Fruit fly (Drosophila melanogaster) whole organism, embryonic: ENCODE measurements around the gene CG18598.

Experiments
- ATbp ChIP-seq: fragments of 200-800 bp; sonication (Bioruptor generic); optimal IDR thresholded peaks from 2 replicates; lab custom pipeline; 2017; ENCODE audit warnings: missing biosample characterization, mild to moderate bottlenecking, missing genetic modification characterization, missing genetic modification reagents
- CG10209 ChIP-seq: fragments of 200-800 bp; sonication (Bioruptor generic); optimal IDR thresholded peaks from 3 replicates; lab custom pipeline; 2017; ENCODE audit warnings: missing biosample characterization, mild to moderate bottlenecking, missing genetic modification characterization, missing genetic modification reagents
- CG10979 ChIP-seq: fragments of 200-800 bp; sonication (Bioruptor generic); optimal IDR thresholded peaks from 2 replicates; lab custom pipeline; 2018; ENCODE audit warnings: missing biosample characterization, mild to moderate bottlenecking, missing genetic modification characterization, moderate library complexity
- CG11504 ChIP-seq: fragments of 200-800 bp; sonication (Bioruptor generic); optimal IDR thresholded peaks from 3 replicates; lab custom pipeline; 2019; ENCODE audit warnings: missing biosample characterization, mild to moderate bottlenecking, missing genetic modification characterization, moderate library complexity
- CG12104 ChIP-seq: fragments of 200-800 bp; sonication (Bioruptor generic); optimal IDR thresholded peaks from 3 replicates; lab custom pipeline; 2016; ENCODE audit warnings: missing biosample characterization, missing genetic modification characterization
- CG13123 ChIP-seq: fragments of 200-800 bp; sonication (Bioruptor generic); optimal IDR thresholded peaks from 2 replicates; lab custom pipeline; 2016; ENCODE audit warnings: missing biosample characterization, missing genetic modification characterization
- CG13894 ChIP-seq: fragments of 200-800 bp; sonication (Bioruptor generic); optimal IDR thresholded peaks from 3 replicates; lab custom pipeline; 2018; ENCODE audit warnings: missing biosample characterization, mild to moderate bottlenecking, missing genetic modification characterization, moderate library complexity
- CG14710 ChIP-seq: fragments of 200-800 bp; sonication (Bioruptor generic); optimal IDR thresholded peaks from 3 replicates; lab custom pipeline; 2019; ENCODE audit warnings: missing biosample characterization, mild to moderate bottlenecking, missing genetic modification characterization, moderate library complexity
- CG17328 ChIP-seq: fragments of 200-800 bp; sonication (Bioruptor generic); IDR thresholded peaks from 2 replicates; pipeline ENCODE4 v1.3.6; 2022; ENCODE audit warnings: missing biosample characterization, missing genetic modification characterization
- CG2889 ChIP-seq: fragments of 200-800 bp; sonication (Bioruptor generic); IDR thresholded peaks from 3 replicates; pipeline ENCODE4 v1.3.6; 2022; ENCODE audit warnings: missing biosample characterization, missing genetic modification characterization
- CG3065 ChIP-seq: fragments of 200-800 bp; sonication (Bioruptor generic); optimal IDR thresholded peaks from 2 replicates; lab custom pipeline; 2016; ENCODE audit warnings: missing biosample characterization, missing genetic modification characterization
- CG32772 ChIP-seq: fragments of 200-800 bp; sonication (Bioruptor generic); IDR thresholded peaks from 2 replicates; pipeline ENCODE4 v1.3.6; 2022; ENCODE audit warnings: missing biosample characterization, missing genetic modification characterization
- CG34224 ChIP-seq: fragments of 200-800 bp; sonication (Bioruptor generic); IDR thresholded peaks from 3 replicates; pipeline ENCODE4 v1.3.6; 2022; ENCODE audit warnings: missing biosample characterization, missing genetic modification characterization; ENCODE audit not compliant: partially characterized antibody
- CG3838 ChIP-seq: fragments of 200-800 bp; sonication (Bioruptor generic); optimal IDR thresholded peaks from 3 replicates; lab custom pipeline; 2016; ENCODE audit warnings: missing biosample characterization, missing genetic modification characterization
- CG4328 ChIP-seq: fragments of 200-800 bp; sonication (Bioruptor generic); optimal IDR thresholded peaks from 3 replicates; lab custom pipeline; 2017; ENCODE audit warnings: missing biosample characterization, missing genetic modification reagents, missing genetic modification characterization
- CG4854 ChIP-seq: fragments of 200-800 bp; sonication (Bioruptor generic); optimal IDR thresholded peaks from 2 replicates; lab custom pipeline; 2016; ENCODE audit warnings: missing biosample characterization, missing genetic modification characterization, inconsistent platforms
- CG5245 ChIP-seq: fragments of 200-800 bp; sonication (Bioruptor generic); optimal IDR thresholded peaks from 3 replicates; lab custom pipeline; 2016; ENCODE audit warnings: missing biosample characterization, missing genetic modification characterization
- CG6683 ChIP-seq: fragments of 200-800 bp; sonication (Bioruptor generic); optimal IDR thresholded peaks from 2 replicates; lab custom pipeline; 2017; ENCODE audit warnings: missing biosample characterization, mild to moderate bottlenecking, missing genetic modification characterization, missing genetic modification reagents
- D19A ChIP-seq: fragments of 200-800 bp; optimal IDR thresholded peaks from 3 replicates; lab custom pipeline; 2019; ENCODE audit warnings: missing biosample characterization, mild to moderate bottlenecking, missing genetic modification characterization, moderate library complexity
- Dad ChIP-seq: fragments of 200-800 bp; sonication (Bioruptor generic); optimal IDR thresholded peaks from 3 replicates; lab custom pipeline; 2016; ENCODE audit warnings: missing biosample characterization, missing genetic modification characterization
- Doc3 ChIP-seq: fragments of 200-800 bp; sonication (Bioruptor generic); IDR thresholded peaks from 3 replicates; pipeline ENCODE4 v1.3.6; 2022; ENCODE audit warnings: missing biosample characterization, missing genetic modification characterization; ENCODE audit not compliant: partially characterized antibody
- Hand ChIP-seq: fragments of 200-800 bp; sonication (Bioruptor generic); optimal IDR thresholded peaks from 2 replicates; lab custom pipeline; 2017; ENCODE audit warnings: mild to moderate bottlenecking, missing biosample characterization, missing genetic modification reagents, missing genetic modification characterization
- Hmx ChIP-seq: fragments of 200-800 bp; sonication (Bioruptor generic); optimal IDR thresholded peaks from 2 replicates; lab custom pipeline; 2016; ENCODE audit warnings: missing biosample characterization, missing genetic modification characterization
- Hsf ChIP-seq: fragments of 200-800 bp; sonication (Bioruptor generic); optimal IDR thresholded peaks from 3 replicates; lab custom pipeline; 2016; ENCODE audit warnings: missing biosample characterization, missing genetic modification characterization
- Jarid2 ChIP-seq: fragments of 200-800 bp; sonication (Bioruptor generic); optimal IDR thresholded peaks from 3 replicates; lab custom pipeline; 2017; ENCODE audit warnings: mild to moderate bottlenecking, missing biosample characterization, missing genetic modification reagents, missing genetic modification characterization
- Kr ChIP-seq: fragments of 200-800 bp; sonication (Bioruptor generic); optimal IDR thresholded peaks from 2 replicates; lab custom pipeline; 2017; ENCODE audit warnings: missing biosample characterization, mild to moderate bottlenecking, missing genetic modification characterization
- Max ChIP-seq: fragments of 200-800 bp; sonication (Bioruptor generic); optimal IDR thresholded peaks from 2 replicates; lab custom pipeline; 2016; ENCODE audit warnings: missing biosample characterization, mild to moderate bottlenecking, missing genetic modification characterization
- Meics ChIP-seq: fragments of 200-800 bp; sonication (Bioruptor generic); optimal IDR thresholded peaks from 2 replicates; lab custom pipeline; 2017; ENCODE audit warnings: missing biosample characterization, mild to moderate bottlenecking, missing genetic modification characterization
- Mrtf ChIP-seq: fragments of 200-800 bp; sonication (Bioruptor generic); IDR thresholded peaks from 3 replicates; pipeline ENCODE4 v1.3.6; 2022; ENCODE audit warnings: missing biosample characterization, missing genetic modification characterization
- NFAT ChIP-seq: fragments of 200-800 bp; sonication (Bioruptor generic); IDR thresholded peaks from 2 replicates; pipeline ENCODE4 v1.3.6; 2022; ENCODE audit warnings: missing biosample characterization, missing genetic modification characterization
- Opbp ChIP-seq: fragments of 200-800 bp; sonication (Bioruptor generic); IDR thresholded peaks from 3 replicates; pipeline ENCODE4 v1.3.6; 2022; ENCODE audit warnings: missing biosample characterization, missing genetic modification characterization; ENCODE audit not compliant: partially characterized antibody
- al ChIP-seq: fragments of 200-800 bp; sonication (Bioruptor generic); IDR thresholded peaks from 2 replicates; pipeline ENCODE4 v1.3.6; 2022; ENCODE audit warnings: missing biosample characterization, missing genetic modification characterization
- amos ChIP-seq: fragments of 200-800 bp; sonication (Bioruptor generic); IDR thresholded peaks from 2 replicates; pipeline ENCODE4 v1.3.6; 2022; ENCODE audit warnings: missing biosample characterization, missing genetic modification characterization; ENCODE audit not compliant: partially characterized antibody
- ara ChIP-seq: fragments of 200-800 bp; sonication (Bioruptor generic); IDR thresholded peaks from 2 replicates; pipeline ENCODE4 v1.3.6; 2022; ENCODE audit warnings: missing biosample characterization, missing genetic modification characterization
- cwo ChIP-seq: fragments of 200-800 bp; sonication (Bioruptor generic); optimal IDR thresholded peaks from 3 replicates; lab custom pipeline; 2017; ENCODE audit warnings: missing biosample characterization, missing genetic modification characterization, mild to moderate bottlenecking, moderate library complexity, missing genetic modification reagents
- dpn ChIP-seq, 2 experiments: fragments of 200-800 bp; sonication (Bioruptor generic); optimal IDR thresholded peaks; 3 replicates each; lab custom pipeline; 2016; ENCODE audit warnings: missing biosample characterization in 2 of 2, missing genetic modification characterization in 2 of 2
- fd102C ChIP-seq: fragments of 200-800 bp; sonication (Bioruptor generic); optimal IDR thresholded peaks from 2 replicates; lab custom pipeline; 2018; ENCODE audit warnings: missing biosample characterization, mild to moderate bottlenecking, missing genetic modification characterization, moderate library complexity
- gsb-n ChIP-seq: fragments of 200-800 bp; sonication (Bioruptor generic); optimal IDR thresholded peaks from 3 replicates; lab custom pipeline; 2018; ENCODE audit warnings: missing biosample characterization, mild to moderate bottlenecking, missing genetic modification characterization
- gt ChIP-seq: fragments of 200-800 bp; sonication (Bioruptor generic); IDR thresholded peaks from 2 replicates; pipeline ENCODE4 v1.3.6; 2022; ENCODE audit warnings: missing biosample characterization, missing genetic modification characterization
- hb ChIP-seq: fragments of 200-800 bp; sonication (Bioruptor generic); IDR thresholded peaks from 3 replicates; pipeline ENCODE4 v1.3.6; 2022; ENCODE audit warnings: missing biosample characterization, missing genetic modification characterization; ENCODE audit not compliant: partially characterized antibody
- lov ChIP-seq, 2 experiments: fragments of 200-800 bp in 1 of 2; fragments of >200 bp in 1 of 2; sonication (Bioruptor generic) in 1 of 2; IDR thresholded peaks in 1 of 2; optimal IDR thresholded peaks in 1 of 2; 2 replicates in 1 of 2; 3 replicates in 1 of 2; pipeline versions ENCODE4 v1.3.6 to Lab custom; 2017 to 2022; ENCODE audit warnings: missing biosample characterization in 1 of 2, missing genetic modification characterization in 1 of 2
- pho ChIP-seq: fragments of 200-800 bp; sonication (Bioruptor generic); optimal IDR thresholded peaks from 2 replicates; lab custom pipeline; 2016; ENCODE audit warnings: missing biosample characterization, missing genetic modification characterization
- sc ChIP-seq, 3 experiments: fragments of >200 bp in 2 of 3; fragments of 200-800 bp in 1 of 3; sonication (Bioruptor generic) in 1 of 3; optimal IDR thresholded peaks; 2 replicates in 2 of 3; 3 replicates in 1 of 3; lab custom pipeline; 2017; ENCODE audit warnings: mild to moderate bottlenecking in 1 of 3, missing biosample characterization in 1 of 3, missing genetic modification characterization in 1 of 3, missing genetic modification reagents in 1 of 3
- sd ChIP-seq: fragments of 200-800 bp; sonication (Bioruptor generic); optimal IDR thresholded peaks from 3 replicates; lab custom pipeline; 2018; ENCODE audit warnings: missing biosample characterization, mild to moderate bottlenecking, missing genetic modification characterization, moderate library complexity
- slou ChIP-seq: fragments of 200-800 bp; sonication (Bioruptor generic); optimal IDR thresholded peaks from 3 replicates; lab custom pipeline; 2016; ENCODE audit warnings: missing biosample characterization, missing genetic modification characterization
- sob ChIP-seq: fragments of 200-800 bp; sonication (Bioruptor generic); IDR thresholded peaks from 2 replicates; pipeline ENCODE4 v1.3.6; 2022; ENCODE audit warnings: missing biosample characterization, missing genetic modification characterization
- tll ChIP-seq, 2 experiments: fragments of 200-800 bp in 1 of 2; fragments of >200 bp in 1 of 2; sonication (Bioruptor generic) in 1 of 2; optimal IDR thresholded peaks; 2 replicates each; lab custom pipeline; 2017 to 2019; ENCODE audit warnings: missing biosample characterization in 2 of 2, missing genetic modification characterization in 2 of 2, mild to moderate bottlenecking in 1 of 2, moderate library complexity in 1 of 2
- wdn ChIP-seq: fragments of 200-800 bp; sonication (Bioruptor generic); IDR thresholded peaks from 2 replicates; pipeline ENCODE4 v1.3.6; 2022; ENCODE audit warnings: missing biosample characterization, missing genetic modification characterization

CG18598 gene

dm6 chr3R:18223434-18223833 is 27.5 kb upstream of the CG18598 start, which contains the start of the genes mTerf5 and Non3 (continued):
- peak; percentile 65 for TF ChIP-seq Meics
- TF ChIP-seq Mrtf = no peak
- TF ChIP-seq CG34224 (GFP tag; lab: Robert Waterston, UW) = peak; percentile 90
- TF ChIP-seq CG32772 (GFP tag; lab: Robert Waterston, UW) = 0 out of 2 replicates have a peak, but pooled peaks have one; percentile 15
- peak; percentile 2 to 73 for TF ChIP-seq dpn (GFP tag; optimal IDR thresholded peaks at IDR 0.05; lab: Kevin White, UChicago)
- TF ChIP-seq CG5245 (GFP tag; lab: Kevin White, UChicago) = no peak
- peak; percentile 51 for TF ChIP-seq CG17328 (GFP tag; lab: Robert Waterston, UW)
- TF ChIP-seq Hand (GFP tag; lab: Kevin White, UChicago) = no peak
- TF ChIP-seq CG10209 (GFP tag; lab: Kevin White, UChicago) = peak; percentile 44
- no peak for TF ChIP-seq fd102C
- TF ChIP-seq Kr (GFP tag; lab: Kevin White, UChicago) = no peak
- TF ChIP-seq hb (GFP tag; lab: Robert Waterston, UW) = peak; percentile 83
- peak; percentile 41 for TF ChIP-seq CG4328 (GFP tag; lab: Kevin White, UChicago)
- TF ChIP-seq sc (optimal IDR thresholded peaks at IDR 0.05; lab: Kevin White, UChicago) = no peak
- TF ChIP-seq sc (GFP tag; optimal IDR thresholded peaks at IDR 0.05; lab: Kevin White, UChicago) = peak; percentile 34
- TF ChIP-seq CG6683 (GFP tag; lab: Kevin White, UChicago) = peak; percentile 40
- TF ChIP-seq pho = peak; percentile 32
- TF ChIP-seq Doc3 (GFP tag; lab: Robert Waterston, UW) = peak; percentile 89
- TF ChIP-seq ara = no peak
- TF ChIP-seq Hsf = peak; percentile 17
- no peak for TF ChIP-seq wdn
- TF ChIP-seq CG10979 (tag; lab: Kevin White, UChicago) = peak; percentile 62
- no peak for TF ChIP-seq tll (GFP tag; optimal IDR thresholded peaks at IDR 0.05; lab: Kevin White, UChicago)
- peak; percentile 82 for TF ChIP-seq Max
- TF ChIP-seq lov (optimal IDR thresholded peaks at IDR 0.05; lab: Kevin White, UChicago) = no peak
- no peak for TF ChIP-seq lov (GFP tag; IDR thresholded peaks at IDR 0.05; lab: Robert Waterston, UW)
- peak; percentile 28 for TF ChIP-seq ATbp (GFP tag; lab: Kevin White, UChicago)
- TF ChIP-seq CG4854 = no peak
- TF ChIP-seq Opbp (GFP tag; lab: Robert Waterston, UW) = peak; percentile 82
- TF ChIP-seq NFAT (GFP tag; lab: Robert Waterston, UW) = no peak
- TF ChIP-seq gsb-n (tag; lab: Kevin White, UChicago) = peak; percentile 58
- peak; percentile 47 for TF ChIP-seq CG13894 (tag; lab: Kevin White, UChicago)
- TF ChIP-seq gt = no peak
- peak; percentile 69 for TF ChIP-seq CG11504 (tag; lab: Kevin White, UChicago)
- no peak for TF ChIP-seq Hmx
- no peak for TF ChIP-seq Jarid2
- TF ChIP-seq sob (GFP tag; lab: Robert Waterston, UW) = peak; percentile 25; the same call in 1 of the 2 replicates
- no peak for TF ChIP-seq CG12104
- TF ChIP-seq D19A (tag; lab: Kevin White, UChicago) = peak; percentile 43
- peak; percentile 42 for TF ChIP-seq sd
- TF ChIP-seq CG14710 (tag; lab: Kevin White, UChicago) = peak; percentile 78
- peak; percentile 21 for TF ChIP-seq CG3065
- TF ChIP-seq al = 0 out of 2 replicates have a peak, but pooled peaks have one; percentile 22
- peak; percentile 70 for TF ChIP-seq cwo (GFP tag; lab: Kevin White, UChicago)
- TF ChIP-seq amos (GFP tag; lab: Robert Waterston, UW) = peak; percentile 84
- no peak for TF ChIP-seq CG2889
- peak; percentile 38 for TF ChIP-seq CG13123
- no peak for TF ChIP-seq slou (GFP tag; lab: Kevin White, UChicago)
- TF ChIP-seq CG3838 (GFP tag; lab: Kevin White, UChicago) = no peak
- TF ChIP-seq Dad (GFP tag; lab: Kevin White, UChicago) = no peak
